Fruit fly (Drosophila melanogaster): ENCODE data around the gene pcx.

DNA sequence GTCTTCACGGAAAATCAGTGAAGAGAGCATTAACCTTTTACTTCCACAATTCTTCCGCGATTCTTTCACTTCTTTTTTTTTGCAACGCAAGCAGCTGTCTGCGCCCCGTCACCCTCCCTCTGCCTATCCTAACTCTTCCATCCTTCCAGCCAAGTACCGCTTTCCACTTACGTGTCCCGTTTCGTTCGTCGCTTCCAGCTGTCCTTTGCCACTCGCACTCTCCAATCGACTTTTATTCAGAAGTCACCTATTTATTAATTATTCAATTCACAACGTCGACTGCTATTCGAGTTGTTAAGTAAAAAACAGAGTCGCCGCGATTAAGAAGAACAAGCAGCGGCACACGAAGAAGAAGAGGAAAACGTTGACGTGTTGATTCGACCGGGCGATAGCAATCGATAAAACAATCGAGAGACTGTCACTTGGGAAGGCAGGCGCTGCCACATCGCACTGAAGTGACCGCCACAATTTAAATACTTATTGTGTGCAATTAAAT is 49.7 kb downstream of the pcx start, which contains the start of gene Grp170:
- TF ChIP-seq pan (optimal IDR thresholded peaks at IDR 0.05) (no peak), CG8478 (optimal IDR thresholded peaks at IDR 0.05) (no peak), usp (GFP tag; optimal IDR thresholded peaks at IDR 0.05) (no peak), Dll (optimal IDR thresholded peaks at IDR 0.05) (no peak), EcR (GFP tag; optimal IDR thresholded peaks at IDR 0.05) (peak; percentile 45 to 80)

All from whole organism.